Fruit fly (Drosophila melanogaster): ENCODE data around the gene CG12024.

DNA sequence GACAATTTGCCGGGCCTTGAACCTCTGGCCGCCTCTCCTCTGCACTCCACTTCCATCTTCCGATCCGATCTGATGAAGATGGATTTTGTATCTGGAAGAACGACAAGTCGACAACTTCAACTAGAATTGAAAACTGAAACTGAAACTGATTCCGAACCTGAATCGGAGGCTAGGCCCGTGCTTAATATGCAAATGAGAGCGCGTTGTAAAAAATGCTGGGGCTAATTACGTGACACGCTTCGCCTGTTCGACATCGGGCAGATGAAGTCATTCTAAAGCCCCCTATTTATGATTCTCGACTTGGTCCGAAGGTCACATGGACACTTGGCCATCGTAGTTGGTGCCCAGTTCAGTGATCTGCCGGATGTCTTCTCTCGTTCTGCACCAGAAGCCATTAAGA, 40.4 kb upstream of the CG12024 start:
- no peak for TF ChIP-seq pdm3 (GFP tag; optimal IDR thresholded peaks at IDR 0.05)
- no peak for TF ChIP-seq Hr39 (GFP tag; optimal IDR thresholded peaks at IDR 0.05)

Data from whole organism, prepupa.